Fruit fly (Drosophila melanogaster) whole organism, adult: ENCODE data around the gene CG14777.

ENCODE experiments used
- CG11617 ChIP-seq: fragments of 200-800 bp; sonication (Bioruptor generic); optimal IDR thresholded peaks from 2 replicates; lab custom pipeline; 2017; ENCODE audit warnings: mild to moderate bottlenecking, missing biosample characterization, missing genetic modification reagents, missing genetic modification characterization
- CG12768 ChIP-seq: fragments of 200-800 bp; sonication (Bioruptor generic); optimal IDR thresholded peaks from 2 replicates; lab custom pipeline; 2017; ENCODE audit warnings: missing biosample characterization, missing genetic modification characterization, mild to moderate bottlenecking, moderate library complexity, missing genetic modification reagents
- CG14711 ChIP-seq: fragments of 200-800 bp; sonication (Bioruptor generic); optimal IDR thresholded peaks from 2 replicates; lab custom pipeline; 2018; ENCODE audit warnings: missing biosample characterization, mild to moderate bottlenecking, missing genetic modification characterization, moderate library complexity
- CG1620 ChIP-seq: fragments of 200-800 bp; sonication (Bioruptor generic); optimal IDR thresholded peaks from 2 replicates; lab custom pipeline; 2016; ENCODE audit warnings: missing biosample characterization, missing genetic modification characterization
- CG33017 ChIP-seq: fragments of 200-800 bp; sonication (Bioruptor generic); optimal IDR thresholded peaks from 2 replicates; lab custom pipeline; 2018; ENCODE audit warnings: missing biosample characterization, mild to moderate bottlenecking, missing genetic modification characterization, moderate library complexity
- CG5204 ChIP-seq: fragments of 200-800 bp; sonication (Bioruptor generic); optimal IDR thresholded peaks from 2 replicates; lab custom pipeline; 2016; ENCODE audit warnings: missing biosample characterization, missing genetic modification characterization
- CG7045 ChIP-seq: fragments of 200-800 bp; sonication (Bioruptor generic); optimal IDR thresholded peaks from 2 replicates; lab custom pipeline; 2017; ENCODE audit warnings: missing biosample characterization, mild to moderate bottlenecking, missing genetic modification characterization
- CG7101 ChIP-seq: fragments of 200-800 bp; sonication (Bioruptor generic); optimal IDR thresholded peaks from 2 replicates; lab custom pipeline; 2018; ENCODE audit warnings: missing biosample characterization, mild to moderate bottlenecking, missing genetic modification characterization, moderate library complexity
- Clk ChIP-seq: fragments of 200-800 bp; sonication (Bioruptor generic); optimal IDR thresholded peaks from 2 replicates; lab custom pipeline; 2017; ENCODE audit warnings: missing biosample characterization, missing genetic modification characterization
- Crg-1 ChIP-seq: fragments of 200-800 bp; sonication (Bioruptor generic); optimal IDR thresholded peaks from 2 replicates; lab custom pipeline; 2016; ENCODE audit warnings: missing biosample characterization, missing genetic modification characterization
- Hr96 ChIP-seq: fragments of 200-800 bp; sonication (Bioruptor generic); optimal IDR thresholded peaks from 2 replicates; lab custom pipeline; 2016; ENCODE audit warnings: missing biosample characterization, missing genetic modification characterization
- Mnt ChIP-seq: fragments of 200-800 bp; sonication (Bioruptor generic); optimal IDR thresholded peaks from 2 replicates; lab custom pipeline; 2016; ENCODE audit warnings: missing biosample characterization, mild to moderate bottlenecking, missing genetic modification characterization
- bab1 ChIP-seq: fragments of 200-800 bp; sonication (Bioruptor generic); optimal IDR thresholded peaks from 3 replicates; lab custom pipeline; 2019; ENCODE audit warnings: missing biosample characterization, mild to moderate bottlenecking, missing genetic modification characterization, moderate library complexity
- cic ChIP-seq: fragments of 200-800 bp; sonication (Bioruptor generic); optimal IDR thresholded peaks from 2 replicates; lab custom pipeline; 2017; ENCODE audit warnings: missing biosample characterization, mild to moderate bottlenecking, missing genetic modification characterization, moderate library complexity
- cnc ChIP-seq, 2 experiments: fragments of >200 bp; optimal IDR thresholded peaks; 2 replicates each; lab custom pipeline; 2017
- kay ChIP-seq: fragments of 200-800 bp; sonication (Bioruptor generic); peaks from one replicate; lab custom pipeline; 2016; ENCODE audit warnings: missing biosample characterization, missing genetic modification characterization, borderline replicate concordance
- ovo ChIP-seq: fragments of 200-800 bp; sonication (Bioruptor generic); optimal IDR thresholded peaks from 2 replicates; lab custom pipeline; 2016; ENCODE audit warnings: missing biosample characterization, missing genetic modification characterization
- pad ChIP-seq: fragments of 200-800 bp; sonication (Bioruptor generic); optimal IDR thresholded peaks from 3 replicates; lab custom pipeline; 2017; ENCODE audit warnings: missing biosample characterization, missing genetic modification characterization, mild to moderate bottlenecking, moderate library complexity, missing genetic modification reagents
- tj ChIP-seq: fragments of 200-800 bp; sonication (Bioruptor generic); optimal IDR thresholded peaks from 3 replicates; lab custom pipeline; 2017; ENCODE audit warnings: missing biosample characterization, mild to moderate bottlenecking, missing genetic modification characterization, moderate library complexity
- toe ChIP-seq: fragments of 200-800 bp; sonication (Bioruptor generic); optimal IDR thresholded peaks from 2 replicates; lab custom pipeline; 2016; ENCODE audit warnings: missing biosample characterization, missing genetic modification characterization

The CG14777 gene

DNA sequence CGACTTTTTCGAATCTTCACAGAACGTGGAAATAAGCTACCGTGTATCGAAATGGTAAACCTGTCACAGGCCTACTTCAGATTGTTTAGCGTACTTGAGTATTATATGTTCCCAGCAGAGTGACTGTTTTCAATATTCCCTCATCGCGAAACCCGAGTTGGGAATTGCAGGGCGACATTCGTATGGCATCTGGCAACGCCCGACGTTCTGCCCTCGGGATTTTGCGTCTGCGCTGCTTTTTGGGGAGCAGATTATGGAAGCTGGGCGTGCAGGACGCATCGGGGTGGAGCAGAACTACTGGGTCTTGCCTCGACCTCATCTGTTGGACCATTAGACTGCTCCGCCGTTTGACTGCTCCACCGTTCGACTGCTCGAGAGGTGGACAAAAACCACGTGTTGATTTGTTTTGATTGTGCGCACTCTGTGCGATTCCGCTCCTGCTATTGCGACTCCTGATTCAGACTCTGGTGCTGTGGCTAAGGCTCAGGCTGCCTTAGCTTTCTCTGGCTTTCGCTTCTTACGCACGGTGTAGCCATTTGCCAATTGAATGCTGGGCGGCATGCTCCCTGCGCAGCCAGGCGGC lies 42.4 kb downstream of the CG14777 start:
- no peak for TF ChIP-seq ovo (GFP tag; lab: Kevin White, UChicago)
- peak; percentile 57 for TF ChIP-seq Hr96 (GFP tag; lab: Kevin White, UChicago)
- peak; percentile 7 for TF ChIP-seq CG7101 (tag; lab: Kevin White, UChicago)
- peak; percentile 25 for TF ChIP-seq CG7045 (GFP tag; lab: Kevin White, UChicago)
- TF ChIP-seq cnc (optimal IDR thresholded peaks at IDR 0.05; lab: Kevin White, UChicago): no peak
- peak; percentile 17 for TF ChIP-seq CG5204

DNA sequence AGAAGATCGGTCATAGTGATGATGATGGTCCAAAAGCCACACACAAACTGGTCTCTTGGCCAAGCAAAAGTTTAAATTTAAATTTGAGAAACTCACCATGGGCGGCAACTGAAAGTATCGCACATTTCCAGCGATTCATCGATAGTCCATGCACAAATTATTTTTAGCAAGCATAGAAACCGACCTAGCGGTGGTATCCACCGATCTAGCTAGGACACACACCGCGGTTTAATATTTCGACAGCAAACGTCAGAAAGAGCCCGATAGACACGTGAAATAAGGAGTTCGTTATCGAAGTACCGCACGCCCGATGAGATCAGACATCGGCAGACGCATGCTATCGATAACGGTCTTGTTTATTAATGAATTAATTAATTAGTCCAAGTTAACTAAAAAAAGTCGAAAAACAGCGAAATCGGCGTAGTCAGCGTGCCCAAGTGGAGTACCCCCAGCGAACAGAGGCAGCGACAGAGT lies 46.9 kb downstream of the CG14777 start, which contains the start of gene CG14795:
TSS of gene CG14795 (minus strand) at position 51 of the 474 bp plus-strand sequence.
- TF ChIP-seq ovo (GFP tag; lab: Kevin White, UChicago): peak; percentile 7
- no peak for TF ChIP-seq Clk (GFP tag; lab: Kevin White, UChicago)
- no peak for TF ChIP-seq kay (GFP tag; lab: Kevin White, UChicago)
- peak; percentile 15 for TF ChIP-seq CG14711
- TF ChIP-seq CG7101 (tag; lab: Kevin White, UChicago): peak; percentile 44
- TF ChIP-seq cnc (optimal IDR thresholded peaks at IDR 0.05; lab: Kevin White, UChicago): no peak
- TF ChIP-seq Crg-1 (GFP tag; lab: Kevin White, UChicago): no peak
- no peak for TF ChIP-seq CG7045 (GFP tag; lab: Kevin White, UChicago)
- TF ChIP-seq CG12768 (GFP tag; lab: Kevin White, UChicago): no peak
- TF ChIP-seq CG33017 (tag; lab: Kevin White, UChicago): no peak
- peak; percentile 83 for TF ChIP-seq bab1
- no peak for TF ChIP-seq Hr96 (GFP tag; lab: Kevin White, UChicago)
- no peak for TF ChIP-seq CG5204
- no peak for TF ChIP-seq toe
- TF ChIP-seq pad (GFP tag; lab: Kevin White, UChicago): peak; percentile 23
- peak; percentile 0 for TF ChIP-seq CG1620 (GFP tag; lab: Kevin White, UChicago)
- no peak for TF ChIP-seq tj
- no peak for TF ChIP-seq CG11617 (GFP tag; lab: Kevin White, UChicago)
- TF ChIP-seq Mnt (GFP tag; lab: Kevin White, UChicago): peak; percentile 82
- peak; percentile 5 for TF ChIP-seq cic

DNA sequence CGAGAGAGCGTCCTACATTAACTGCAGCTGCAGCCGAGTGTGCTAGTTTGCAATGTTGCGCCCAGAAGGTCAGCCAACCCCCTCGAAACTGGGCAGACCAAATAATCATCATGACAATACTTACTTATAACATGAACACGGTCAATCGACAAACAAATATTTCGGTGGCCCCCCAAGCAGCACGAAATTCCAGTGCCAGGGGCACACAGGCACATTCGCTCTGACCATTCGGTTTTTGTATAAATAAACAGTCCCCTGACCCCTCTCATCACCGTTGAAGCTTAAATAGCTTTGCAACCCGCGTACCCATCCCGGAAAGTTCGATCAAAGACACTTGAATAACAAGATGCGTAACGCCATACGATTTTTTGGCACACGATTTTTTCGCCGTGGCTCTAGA lies 47.9 kb downstream of the CG14777 start:
- no peak for TF ChIP-seq CG1620 (GFP tag; lab: Kevin White, UChicago)
- TF ChIP-seq CG11617 (GFP tag; lab: Kevin White, UChicago): no peak
- TF ChIP-seq CG5204: no peak
- TF ChIP-seq CG7045 (GFP tag; lab: Kevin White, UChicago): no peak
- no peak for TF ChIP-seq Mnt (GFP tag; lab: Kevin White, UChicago)
- no peak for TF ChIP-seq Hr96 (GFP tag; lab: Kevin White, UChicago)
- TF ChIP-seq toe: no peak
- no peak for TF ChIP-seq ovo (GFP tag; lab: Kevin White, UChicago)
- TF ChIP-seq CG14711: no peak
- TF ChIP-seq cic: no peak
- TF ChIP-seq tj: no peak
- TF ChIP-seq CG7101 (tag; lab: Kevin White, UChicago): no peak
- no peak for TF ChIP-seq bab1
- no peak for TF ChIP-seq Clk (GFP tag; lab: Kevin White, UChicago)

DNA sequence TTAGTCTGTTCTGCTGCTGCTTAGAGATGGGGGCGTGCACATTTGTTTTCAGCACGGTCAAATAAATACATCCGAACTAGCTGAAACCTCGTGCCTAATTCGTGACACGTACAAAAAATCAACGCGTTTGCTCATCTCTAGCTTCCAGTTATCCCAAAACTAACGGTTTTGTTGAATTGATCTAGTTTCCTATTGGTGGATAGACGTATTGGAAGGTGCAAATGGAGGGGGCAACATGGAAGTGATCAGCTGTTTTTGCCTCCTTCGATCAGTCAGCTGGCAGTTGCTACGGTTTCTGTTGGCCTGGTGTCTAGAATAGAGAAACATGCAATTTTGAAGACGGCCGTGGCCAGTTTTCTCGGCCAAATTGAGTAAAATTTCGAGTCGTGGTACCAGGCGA lies 51.7 kb downstream of the CG14777 start:
- TF ChIP-seq CG7045 (GFP tag; lab: Kevin White, UChicago) (no peak), CG7101 (tag; lab: Kevin White, UChicago) (no peak), tj (no peak), CG1620 (GFP tag; lab: Kevin White, UChicago) (peak; percentile 12), Hr96 (GFP tag; lab: Kevin White, UChicago) (peak; percentile 11), Mnt (GFP tag; lab: Kevin White, UChicago) (no peak), pad (GFP tag; lab: Kevin White, UChicago) (peak; percentile 99), CG12768 (GFP tag; lab: Kevin White, UChicago) (no peak), bab1 (peak; percentile 61), ovo (GFP tag; lab: Kevin White, UChicago) (peak; percentile 99), kay (GFP tag; lab: Kevin White, UChicago) (no peak), CG11617 (GFP tag; lab: Kevin White, UChicago) (peak; percentile 9), cic (no peak), CG33017 (tag; lab: Kevin White, UChicago) (no peak)
